Fruit fly (Drosophila melanogaster) whole organism, pupa: ENCODE results near the gene Sos.

ENCODE experiments used
- CG10348 ChIP-seq: fragments of 200-800 bp; sonication (Bioruptor generic); IDR thresholded peaks from 2 replicates; pipeline ENCODE4 v1.3.6; 2022; ENCODE audit warnings: missing biosample characterization, missing genetic modification characterization
- CG12605 ChIP-seq: fragments of 200-800 bp; sonication (Bioruptor generic); IDR thresholded peaks from 2 replicates; pipeline ENCODE4 v1.3.6; 2022; ENCODE audit warnings: missing biosample characterization, missing genetic modification characterization
- CG13204 ChIP-seq: fragments of 200-800 bp; sonication (Bioruptor generic); optimal IDR thresholded peaks from 2 replicates; lab custom pipeline; 2018; ENCODE audit warnings: missing biosample characterization, mild to moderate bottlenecking, missing genetic modification characterization, moderate library complexity
- CG14655 ChIP-seq: fragments of 200-800 bp; sonication (Bioruptor generic); optimal IDR thresholded peaks from 3 replicates; lab custom pipeline; 2017; ENCODE audit warnings: mild to moderate bottlenecking, missing biosample characterization, missing genetic modification reagents, missing genetic modification characterization
- CG15710 ChIP-seq: fragments of 200-800 bp; sonication (Bioruptor generic); optimal IDR thresholded peaks from 2 replicates; lab custom pipeline; 2018; ENCODE audit warnings: missing biosample characterization, mild to moderate bottlenecking, missing genetic modification characterization, moderate library complexity
- CG17806 ChIP-seq: fragments of 200-800 bp; sonication (Bioruptor generic); optimal IDR thresholded peaks from 2 replicates; lab custom pipeline; 2018; ENCODE audit warnings: missing biosample characterization, mild to moderate bottlenecking, missing genetic modification characterization, moderate library complexity
- CG32121 ChIP-seq: fragments of 200-800 bp; sonication (Bioruptor generic); IDR thresholded peaks from 2 replicates; pipeline ENCODE4 v1.3.6; 2022; ENCODE audit warnings: missing biosample characterization, missing genetic modification characterization
- CG34367 ChIP-seq: fragments of 200-800 bp; sonication (Bioruptor generic); optimal IDR thresholded peaks from 2 replicates; lab custom pipeline; 2018; ENCODE audit warnings: missing biosample characterization, mild to moderate bottlenecking, missing genetic modification characterization
- CG4496 ChIP-seq: fragments of 200-800 bp; sonication (Bioruptor generic); IDR thresholded peaks from 3 replicates; pipeline ENCODE4 v1.3.6; 2022; ENCODE audit warnings: missing biosample characterization, missing genetic modification characterization
- CG8159 ChIP-seq: fragments of 200-800 bp; sonication (Bioruptor generic); optimal IDR thresholded peaks from 3 replicates; lab custom pipeline; 2018; ENCODE audit warnings: missing biosample characterization, mild to moderate bottlenecking, missing genetic modification characterization, moderate library complexity
- CG8301 ChIP-seq: fragments of 200-800 bp; sonication (Bioruptor generic); optimal IDR thresholded peaks from 2 replicates; lab custom pipeline; 2018; ENCODE audit warnings: missing biosample characterization, mild to moderate bottlenecking, missing genetic modification characterization
- CG9948 ChIP-seq: fragments of 200-800 bp; sonication (Bioruptor generic); optimal IDR thresholded peaks from 2 replicates; lab custom pipeline; 2018; ENCODE audit warnings: missing biosample characterization, mild to moderate bottlenecking, missing genetic modification characterization, moderate library complexity
- D1 ChIP-seq: fragments of 200-800 bp; sonication (Bioruptor generic); optimal IDR thresholded peaks from 2 replicates; lab custom pipeline; 2018; ENCODE audit warnings: missing biosample characterization, mild to moderate bottlenecking, missing genetic modification characterization, moderate library complexity
- EcR ChIP-seq: fragments of 200-800 bp; sonication (Bioruptor generic); optimal IDR thresholded peaks from 3 replicates; lab custom pipeline; 2019; ENCODE audit warnings: missing biosample characterization, missing genetic modification characterization, mild to moderate bottlenecking, moderate library complexity, missing genetic modification reagents
- Ets98B ChIP-seq: fragments of 200-800 bp; sonication (Bioruptor generic); IDR thresholded peaks from 2 replicates; pipeline ENCODE4 v1.3.6; 2022; ENCODE audit warnings: missing biosample characterization, missing genetic modification characterization
- Pif1A ChIP-seq: fragments of 200-800 bp; sonication (Bioruptor generic); optimal IDR thresholded peaks from 3 replicates; lab custom pipeline; 2016; ENCODE audit warnings: missing biosample characterization, missing genetic modification characterization
- Pif1B ChIP-seq: fragments of 200-800 bp; sonication (Bioruptor generic); optimal IDR thresholded peaks from 3 replicates; lab custom pipeline; 2016; ENCODE audit warnings: missing biosample characterization, missing genetic modification characterization
- Snoo ChIP-seq: fragments of 200-800 bp; sonication (Bioruptor generic); optimal IDR thresholded peaks from 3 replicates; lab custom pipeline; 2017; ENCODE audit warnings: missing biosample characterization, mild to moderate bottlenecking, missing genetic modification characterization, inconsistent platforms
- fd96Ca ChIP-seq: fragments of 200-800 bp; sonication (Bioruptor generic); IDR thresholded peaks from 3 replicates; pipeline ENCODE4 v1.3.6; 2022; ENCODE audit warnings: missing biosample characterization, missing genetic modification characterization
- gl ChIP-seq: fragments of 200-800 bp; sonication (Bioruptor generic); optimal IDR thresholded peaks from 2 replicates; lab custom pipeline; 2018; ENCODE audit warnings: missing biosample characterization, mild to moderate bottlenecking, missing genetic modification characterization
- rn ChIP-seq: fragments of 200-800 bp; sonication (Bioruptor generic); IDR thresholded peaks from 2 replicates; pipeline ENCODE4 v1.3.6; 2022; ENCODE audit warnings: missing biosample characterization, missing genetic modification characterization

Sos gene

dm6 chr2L:13813604-13814178 is at the start of gene Sos:
Gene Sos (plus strand): TSS chr2L:13813816.
- TF ChIP-seq CG34367 = no peak
- TF ChIP-seq CG10348 (GFP tag; lab: Robert Waterston, UW) = no peak
- TF ChIP-seq CG8301 (tag; lab: Kevin White, UChicago) = no peak
- TF ChIP-seq CG15710 (tag; lab: Kevin White, UChicago) = no peak
- TF ChIP-seq Snoo = no peak
- TF ChIP-seq rn = no peak
- TF ChIP-seq EcR = no peak

DNA sequence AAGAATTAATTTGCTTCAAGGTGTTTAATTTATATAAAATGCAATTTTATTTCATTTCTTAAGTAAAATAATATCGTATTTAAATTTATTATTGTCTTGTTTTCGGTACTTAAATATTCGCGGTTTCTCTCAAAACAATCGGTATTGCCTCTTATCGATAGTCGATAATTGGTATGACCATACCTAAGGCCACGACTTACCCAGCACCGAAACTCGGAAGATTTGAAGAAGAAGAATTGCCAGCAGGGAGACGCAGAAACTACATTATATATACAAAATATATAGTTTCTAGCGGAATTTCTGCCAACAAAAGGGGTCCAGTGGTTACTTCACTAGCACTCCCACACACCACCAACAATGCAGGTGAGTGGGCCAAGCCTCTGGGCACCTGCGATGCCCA is 42.7 kb upstream of the Sos start:
- TF ChIP-seq Ets98B (GFP tag; lab: Robert Waterston, UW) (no peak), CG8301 (tag; lab: Kevin White, UChicago) (no peak), gl (no peak), CG8159 (tag; lab: Kevin White, UChicago) (no peak), CG15710 (tag; lab: Kevin White, UChicago) (no peak), EcR (no peak), Pif1A (no peak), D1 (no peak), CG10348 (GFP tag; lab: Robert Waterston, UW) (no peak), CG32121 (GFP tag; lab: Robert Waterston, UW) (no peak), CG17806 (tag; lab: Kevin White, UChicago) (no peak), rn (no peak)

- no peak for TF ChIP-seq Snoo
- TF ChIP-seq CG12605 = no peak
- TF ChIP-seq EcR = no peak
- no peak for TF ChIP-seq CG14655 (GFP tag; lab: Kevin White, UChicago)
- no peak for TF ChIP-seq rn
- no peak for TF ChIP-seq CG13204 (GFP tag; lab: Kevin White, UChicago)
- TF ChIP-seq D1 = no peak
- TF ChIP-seq gl = no peak
- TF ChIP-seq CG15710 (tag; lab: Kevin White, UChicago) = no peak
- no peak for TF ChIP-seq CG8301 (tag; lab: Kevin White, UChicago)
- no peak for TF ChIP-seq CG32121 (GFP tag; lab: Robert Waterston, UW)
- TF ChIP-seq CG10348 (GFP tag; lab: Robert Waterston, UW) = no peak
- TF ChIP-seq, all 21 proteins: peak for 0
Observed at dm6 chr2L:13773697-13774096, 39.9 kb upstream of the Sos start, which contains the start of gene CG43376. Gene CG43376 (plus strand): TSS chr2L:13773997.

- no peak for TF ChIP-seq CG34367
- TF ChIP-seq Pif1A = no peak
- no peak for TF ChIP-seq Ets98B (GFP tag; lab: Robert Waterston, UW)
- TF ChIP-seq CG14655 (GFP tag; lab: Kevin White, UChicago) = no peak
- no peak for TF ChIP-seq D1
- no peak for TF ChIP-seq CG17806 (tag; lab: Kevin White, UChicago)
- no peak for TF ChIP-seq CG9948 (tag; lab: Kevin White, UChicago)
- TF ChIP-seq gl = no peak
- TF ChIP-seq EcR = peak; percentile 85
- 0 out of 3 replicates have a peak, but pooled peaks have one; percentile 42 for TF ChIP-seq CG4496
- TF ChIP-seq rn = no peak
- TF ChIP-seq CG8301 (tag; lab: Kevin White, UChicago) = no peak
- TF ChIP-seq CG32121 (GFP tag; lab: Robert Waterston, UW) = no peak
- no peak for TF ChIP-seq Pif1B (GFP tag; lab: Kevin White, UChicago)
- TF ChIP-seq fd96Ca = no peak
- TF ChIP-seq CG13204 (GFP tag; lab: Kevin White, UChicago) = peak; percentile 66
- TF ChIP-seq CG8159 (tag; lab: Kevin White, UChicago) = no peak
- no peak for TF ChIP-seq CG12605
- no peak for TF ChIP-seq CG15710 (tag; lab: Kevin White, UChicago)
- TF ChIP-seq CG10348 (GFP tag; lab: Robert Waterston, UW) = no peak
- no peak for TF ChIP-seq Snoo
Observed at dm6 chr2L:13776928-13777686, 36.5 kb upstream of the Sos start.

- peak; percentile 68 for TF ChIP-seq CG32121 (GFP tag; lab: Robert Waterston, UW)
- peak; percentile 48 for TF ChIP-seq CG8301 (tag; lab: Kevin White, UChicago)
- peak; percentile 1 for TF ChIP-seq CG8159 (tag; lab: Kevin White, UChicago)
- TF ChIP-seq CG17806 (tag; lab: Kevin White, UChicago) = no peak
- no peak for TF ChIP-seq CG34367
- TF ChIP-seq rn = peak; percentile 48; the same call in 1 of the 2 replicates
- peak; percentile 27; the same call in 1 of the 2 replicates for TF ChIP-seq CG12605
- TF ChIP-seq CG4496 = peak; percentile 65; the same call in 2 of the 3 replicates
- TF ChIP-seq CG10348 (GFP tag; lab: Robert Waterston, UW) = no peak
- peak; percentile 67 for TF ChIP-seq CG14655 (GFP tag; lab: Kevin White, UChicago)
- TF ChIP-seq Ets98B (GFP tag; lab: Robert Waterston, UW) = peak; percentile 68
- peak; percentile 37 for TF ChIP-seq CG9948 (tag; lab: Kevin White, UChicago)
- no peak for TF ChIP-seq fd96Ca
- no peak for TF ChIP-seq gl
- TF ChIP-seq Pif1B (GFP tag; lab: Kevin White, UChicago) = peak; percentile 23
- TF ChIP-seq CG15710 (tag; lab: Kevin White, UChicago) = no peak
- TF ChIP-seq Pif1A = peak; percentile 48
- no peak for TF ChIP-seq Snoo
- no peak for TF ChIP-seq CG13204 (GFP tag; lab: Kevin White, UChicago)
- no peak for TF ChIP-seq D1
- TF ChIP-seq EcR = no peak
Observed at dm6 chr2L:13778648-13779047, 35.0 kb upstream of the Sos start.

- TF ChIP-seq CG34367 (no peak), CG15710 (tag; lab: Kevin White, UChicago) (no peak), CG4496 (no peak), D1 (no peak), fd96Ca (no peak), CG8159 (tag; lab: Kevin White, UChicago) (no peak), Pif1B (GFP tag; lab: Kevin White, UChicago) (no peak), gl (no peak), Pif1A (no peak), CG32121 (GFP tag; lab: Robert Waterston, UW) (no peak), Ets98B (GFP tag; lab: Robert Waterston, UW) (no peak), CG12605 (no peak), CG10348 (GFP tag; lab: Robert Waterston, UW) (no peak), CG8301 (tag; lab: Kevin White, UChicago) (no peak), Snoo (no peak)
Observed at dm6 chr2L:13779162-13779561, 34.5 kb upstream of the Sos start.
